Fruit fly (Drosophila melanogaster) whole organism: ENCODE results near the gene CG16995.

ENCODE experiments used
- Dll ChIP-seq: fragments of >200 bp; optimal IDR thresholded peaks from 2 replicates; lab custom pipeline; 2017
- pan ChIP-seq: fragments of >200 bp; optimal IDR thresholded peaks from 2 replicates; lab custom pipeline; 2017
- psq ChIP-seq: fragments of >200 bp; optimal IDR thresholded peaks from 2 replicates; lab custom pipeline; 2017
- usp ChIP-seq: fragments of >200 bp; optimal IDR thresholded peaks from 2 replicates; lab custom pipeline; 2017; ENCODE audit warnings: missing biosample characterization, missing genetic modification characterization, mixed read lengths

- TF ChIP-seq psq (lab: Kevin White, UChicago): no peak
- TF ChIP-seq Dll: no peak
- no peak for TF ChIP-seq usp
- TF ChIP-seq pan: no peak
Measured at dm6 chr2L:2284863-2285262, 22.9 kb upstream of the CG16995 start, which contains the start of gene CG4271.
